Fruit fly (Drosophila melanogaster) whole organism, adult: ENCODE data around the gene MED30.

Source experiments
- CG11617 ChIP-seq: fragments of 200-800 bp; sonication (Bioruptor generic); optimal IDR thresholded peaks from 2 replicates; lab custom pipeline; 2017; ENCODE audit warnings: mild to moderate bottlenecking, missing biosample characterization, missing genetic modification reagents, missing genetic modification characterization
- CG14711 ChIP-seq: fragments of 200-800 bp; sonication (Bioruptor generic); optimal IDR thresholded peaks from 2 replicates; lab custom pipeline; 2018; ENCODE audit warnings: missing biosample characterization, mild to moderate bottlenecking, missing genetic modification characterization, moderate library complexity
- CG33017 ChIP-seq: fragments of 200-800 bp; sonication (Bioruptor generic); optimal IDR thresholded peaks from 2 replicates; lab custom pipeline; 2018; ENCODE audit warnings: missing biosample characterization, mild to moderate bottlenecking, missing genetic modification characterization, moderate library complexity
- CG7045 ChIP-seq: fragments of 200-800 bp; sonication (Bioruptor generic); optimal IDR thresholded peaks from 2 replicates; lab custom pipeline; 2017; ENCODE audit warnings: missing biosample characterization, mild to moderate bottlenecking, missing genetic modification characterization
- CG7101 ChIP-seq: fragments of 200-800 bp; sonication (Bioruptor generic); optimal IDR thresholded peaks from 2 replicates; lab custom pipeline; 2018; ENCODE audit warnings: missing biosample characterization, mild to moderate bottlenecking, missing genetic modification characterization, moderate library complexity
- Crg-1 ChIP-seq: fragments of 200-800 bp; sonication (Bioruptor generic); optimal IDR thresholded peaks from 2 replicates; lab custom pipeline; 2016; ENCODE audit warnings: missing biosample characterization, missing genetic modification characterization
- Hr96 ChIP-seq: fragments of 200-800 bp; sonication (Bioruptor generic); optimal IDR thresholded peaks from 2 replicates; lab custom pipeline; 2016; ENCODE audit warnings: missing biosample characterization, missing genetic modification characterization
- bab1 ChIP-seq: fragments of 200-800 bp; sonication (Bioruptor generic); optimal IDR thresholded peaks from 3 replicates; lab custom pipeline; 2019; ENCODE audit warnings: missing biosample characterization, mild to moderate bottlenecking, missing genetic modification characterization, moderate library complexity
- cnc ChIP-seq, 2 experiments: fragments of >200 bp; optimal IDR thresholded peaks; 2 replicates each; lab custom pipeline; 2017
- kay ChIP-seq: fragments of 200-800 bp; sonication (Bioruptor generic); peaks from one replicate; lab custom pipeline; 2016; ENCODE audit warnings: missing biosample characterization, missing genetic modification characterization, borderline replicate concordance
- ovo ChIP-seq: fragments of 200-800 bp; sonication (Bioruptor generic); optimal IDR thresholded peaks from 2 replicates; lab custom pipeline; 2016; ENCODE audit warnings: missing biosample characterization, missing genetic modification characterization
- pad ChIP-seq: fragments of 200-800 bp; sonication (Bioruptor generic); optimal IDR thresholded peaks from 3 replicates; lab custom pipeline; 2017; ENCODE audit warnings: missing biosample characterization, missing genetic modification characterization, mild to moderate bottlenecking, moderate library complexity, missing genetic modification reagents
- toe ChIP-seq: fragments of 200-800 bp; sonication (Bioruptor generic); optimal IDR thresholded peaks from 2 replicates; lab custom pipeline; 2016; ENCODE audit warnings: missing biosample characterization, missing genetic modification characterization

- TF ChIP-seq CG7101 (tag; lab: Kevin White, UChicago) (no peak), ovo (no peak), Crg-1 (GFP tag; lab: Kevin White, UChicago) (no peak), CG14711 (tag; lab: Kevin White, UChicago) (no peak), kay (GFP tag; lab: Kevin White, UChicago) (no peak), toe (no peak), CG33017 (tag; lab: Kevin White, UChicago) (no peak), CG7045 (GFP tag; lab: Kevin White, UChicago) (no peak), CG11617 (no peak), pad (GFP tag; lab: Kevin White, UChicago) (no peak), cnc (optimal IDR thresholded peaks at IDR 0.05; lab: Kevin White, UChicago) (no peak), bab1 (GFP tag; lab: Kevin White, UChicago) (no peak), Hr96 (GFP tag; lab: Kevin White, UChicago) (no peak)
Observed at dm6 chr3L:625899-626298, 28.0 kb downstream of the MED30 start.
